Worm (Caenorhabditis elegans): ENCODE results near the gene C05C12.6.
"Not testable (repeated sequence)": the region's sequence is repeated elsewhere in the genome, so short reads cannot be mapped to it uniquely, and the experiment has no call there.

Gene C05C12.6

ce11 chrIV:11269483-11269882, 28.2 kb upstream of the C05C12.6 start:
- TF ChIP-seq med-1 (GFP tag; optimal IDR thresholded peaks at IDR 0.05; ENCODE audit: insufficient read depth): no peak
- TF ChIP-seq ztf-29 (GFP tag; IDR thresholded peaks at IDR 0.05): no peak
- TF ChIP-seq T22C8.4 (GFP tag; IDR thresholded peaks at IDR 0.05): no peak
- TF ChIP-seq cog-1 (tag; optimal IDR thresholded peaks at IDR 0.05): no peak
- TF ChIP-seq tab-1 (GFP tag; IDR thresholded peaks at IDR 0.05): no peak
- TF ChIP-seq ztf-23 (GFP tag; IDR thresholded peaks at IDR 0.05): no peak
- no peak for TF ChIP-seq ref-1 (GFP tag; conservative IDR thresholded peaks at IDR 0.05)
- TF ChIP-seq flt-1 (GFP tag; IDR thresholded peaks at IDR 0.05): no peak
- no peak for TF ChIP-seq klf-2 (GFP tag; conservative IDR thresholded peaks at IDR 0.05)

ce11 chrIV:11266090-11266489, 24.8 kb upstream of the C05C12.6 start, which contains the start of gene col-127:
Gene col-127 (minus strand): TSS chrIV:11266190.
- TF ChIP-seq ref-1 (GFP tag; conservative IDR thresholded peaks at IDR 0.05): no peak

- TF ChIP-seq tab-1 (GFP tag; IDR thresholded peaks at IDR 0.05); med-1 (GFP tag; optimal IDR thresholded peaks at IDR 0.05; ENCODE audit: insufficient read depth); flt-1 (GFP tag; IDR thresholded peaks at IDR 0.05): not testable (repeated sequence)
These were observed 21.8 kb upstream of the C05C12.6 start, which contains the start of gene col-126 for ce11 chrIV:11263101-11263500. Gene col-126 (plus strand): TSS chrIV:11263401.

ce11 chrIV:11261535-11261934, 20.3 kb upstream of the C05C12.6 start, which contains the start of gene F54D1.1:
Gene F54D1.1 (plus strand): TSS chrIV:11261835.
- TF ChIP-seq ztf-29 (GFP tag; IDR thresholded peaks at IDR 0.05) (no peak), ztf-23 (GFP tag; IDR thresholded peaks at IDR 0.05) (no peak), flt-1 (GFP tag; IDR thresholded peaks at IDR 0.05) (no peak), tab-1 (GFP tag; IDR thresholded peaks at IDR 0.05) (no peak), med-1 (GFP tag; optimal IDR thresholded peaks at IDR 0.05; ENCODE audit: insufficient read depth) (no peak), ref-1 (GFP tag; conservative IDR thresholded peaks at IDR 0.05) (no peak), T22C8.4 (GFP tag; IDR thresholded peaks at IDR 0.05) (no peak), klf-2 (GFP tag; conservative IDR thresholded peaks at IDR 0.05) (no peak), cog-1 (tag; optimal IDR thresholded peaks at IDR 0.05) (no peak)

- TF ChIP-seq klf-2 (GFP tag; conservative IDR thresholded peaks at IDR 0.05) (no peak), ref-1 (GFP tag; conservative IDR thresholded peaks at IDR 0.05) (no peak), cog-1 (tag; optimal IDR thresholded peaks at IDR 0.05) (no peak), tab-1 (GFP tag; IDR thresholded peaks at IDR 0.05) (no peak), med-1 (GFP tag; optimal IDR thresholded peaks at IDR 0.05; ENCODE audit: insufficient read depth) (no peak), T22C8.4 (GFP tag; IDR thresholded peaks at IDR 0.05) (no peak), ztf-29 (GFP tag; IDR thresholded peaks at IDR 0.05) (no peak), ztf-23 (GFP tag; IDR thresholded peaks at IDR 0.05) (no peak), flt-1 (GFP tag; IDR thresholded peaks at IDR 0.05) (no peak)
These were observed 19.4 kb upstream of the C05C12.6 start, which contains the start of gene C05C12.5 for ce11 chrIV:11260544-11261227. Gene C05C12.5 (minus strand): TSS chrIV:11261185.

ce11 chrIV:11259485-11259972, 18.3 kb upstream of the C05C12.6 start, which contains the start of gene gtl-1:
Gene gtl-1 (minus strand): TSS chrIV:11259535.
- TF ChIP-seq cog-1 (tag; optimal IDR thresholded peaks at IDR 0.05) (no peak), ref-1 (GFP tag; conservative IDR thresholded peaks at IDR 0.05) (no peak), med-1 (GFP tag; optimal IDR thresholded peaks at IDR 0.05; ENCODE audit: insufficient read depth) (no peak), flt-1 (GFP tag; IDR thresholded peaks at IDR 0.05) (no peak), klf-2 (GFP tag; conservative IDR thresholded peaks at IDR 0.05) (no peak), ztf-23 (GFP tag; IDR thresholded peaks at IDR 0.05) (no peak), ztf-29 (GFP tag; IDR thresholded peaks at IDR 0.05) (no peak), tab-1 (GFP tag; IDR thresholded peaks at IDR 0.05) (no peak), T22C8.4 (GFP tag; IDR thresholded peaks at IDR 0.05) (no peak)

- TF ChIP-seq ztf-23 (GFP tag; IDR thresholded peaks at IDR 0.05) (no peak), T22C8.4 (GFP tag; IDR thresholded peaks at IDR 0.05) (no peak), ztf-29 (GFP tag; IDR thresholded peaks at IDR 0.05) (no peak), tab-1 (GFP tag; IDR thresholded peaks at IDR 0.05) (no peak), med-1 (GFP tag; optimal IDR thresholded peaks at IDR 0.05; ENCODE audit: insufficient read depth) (no peak), ref-1 (GFP tag; conservative IDR thresholded peaks at IDR 0.05) (no peak), cog-1 (tag; optimal IDR thresholded peaks at IDR 0.05) (no peak), klf-2 (GFP tag; conservative IDR thresholded peaks at IDR 0.05) (no peak), flt-1 (GFP tag; IDR thresholded peaks at IDR 0.05) (no peak)
These were observed 16.2 kb upstream of the C05C12.6 start for ce11 chrIV:11257476-11257875.

- TF ChIP-seq ztf-29, ztf-23, tab-1 (GFP tag; IDR thresholded peaks at IDR 0.05): not testable (repeated sequence)
These were observed 12.4 kb upstream of the C05C12.6 start, which contains the start of gene C05C12.1 for ce11 chrIV:11253689-11254088. Gene C05C12.1 (plus strand): TSS chrIV:11253989.

ce11 chrIV:11248031-11248631, 6.9 kb upstream of the C05C12.6 start, which contains the start of gene C05C12.4:
Gene C05C12.4 (minus strand): TSS chrIV:11248081.
- TF ChIP-seq T22C8.4 (GFP tag; IDR thresholded peaks at IDR 0.05) (no peak), med-1 (GFP tag; optimal IDR thresholded peaks at IDR 0.05; ENCODE audit: insufficient read depth) (no peak), ztf-29 (GFP tag; IDR thresholded peaks at IDR 0.05) (no peak), flt-1 (GFP tag; IDR thresholded peaks at IDR 0.05) (no peak), cog-1 (tag; optimal IDR thresholded peaks at IDR 0.05) (no peak), klf-2 (GFP tag; conservative IDR thresholded peaks at IDR 0.05) (no peak), tab-1 (GFP tag; IDR thresholded peaks at IDR 0.05) (no peak), ref-1 (GFP tag; conservative IDR thresholded peaks at IDR 0.05) (no peak), ztf-23 (GFP tag; IDR thresholded peaks at IDR 0.05) (no peak)

Data from whole organism, midembryonic.